Worm (Caenorhabditis elegans): ENCODE measurements around the gene F46B3.15.

ce11 chrV:20682309-20682708 lies 48.8 kb upstream of the F46B3.15 start:
- TF ChIP-seq zag-1 (tag; optimal IDR thresholded peaks at IDR 0.05): no peak
- TF ChIP-seq C04F5.9 (tag; optimal IDR thresholded peaks at IDR 0.05): no peak
- TF ChIP-seq unc-86 (tag; optimal IDR thresholded peaks at IDR 0.05): no peak
- no peak for TF ChIP-seq snpc-4 (tag; optimal IDR thresholded peaks at IDR 0.05)
- TF ChIP-seq unc-98 (GFP tag; IDR thresholded peaks at IDR 0.05): no peak
- TF ChIP-seq unc-62 (GFP tag; optimal IDR thresholded peaks at IDR 0.05): no peak
- TF ChIP-seq nhr-12 (tag; optimal IDR thresholded peaks at IDR 0.05): no peak
- TF ChIP-seq aly-2 (tag; optimal IDR thresholded peaks at IDR 0.05): no peak
- TF ChIP-seq egl-27 (tag; optimal IDR thresholded peaks at IDR 0.05): no peak
- TF ChIP-seq ama-1 (optimal IDR thresholded peaks at IDR 0.05): no peak
- no peak for TF ChIP-seq nhr-47 (tag; optimal IDR thresholded peaks at IDR 0.05)
- TF ChIP-seq elt-2 (tag; optimal IDR thresholded peaks at IDR 0.05): no peak
- TF ChIP-seq mdl-1 (tag; optimal IDR thresholded peaks at IDR 0.05): no peak
- no peak for TF ChIP-seq pqm-1 (tag; optimal IDR thresholded peaks at IDR 0.05)

Data from whole organism, L1 larva.